Worm (Caenorhabditis elegans): ENCODE measurements around the gene nas-23.

- TF ChIP-seq hmg-4 (GFP tag; optimal IDR thresholded peaks at IDR 0.05) (no peak), hnd-1 (tag; optimal IDR thresholded peaks at IDR 0.05) (no peak), ama-1 (optimal IDR thresholded peaks at IDR 0.05) (no peak), flt-1 (GFP tag; IDR thresholded peaks at IDR 0.05) (no peak)
Observed at ce11 chrII:7534934-7535333, 41.4 kb upstream of the nas-23 start, which contains the start of gene ZK1290.13.

Measured in whole organism, early embryonic.